Worm (Caenorhabditis elegans): ENCODE measurements around the gene K02D10.4.
A peak's percentile ranks its signal among the peaks of the same experiment; 100 is the strongest.

DNA sequence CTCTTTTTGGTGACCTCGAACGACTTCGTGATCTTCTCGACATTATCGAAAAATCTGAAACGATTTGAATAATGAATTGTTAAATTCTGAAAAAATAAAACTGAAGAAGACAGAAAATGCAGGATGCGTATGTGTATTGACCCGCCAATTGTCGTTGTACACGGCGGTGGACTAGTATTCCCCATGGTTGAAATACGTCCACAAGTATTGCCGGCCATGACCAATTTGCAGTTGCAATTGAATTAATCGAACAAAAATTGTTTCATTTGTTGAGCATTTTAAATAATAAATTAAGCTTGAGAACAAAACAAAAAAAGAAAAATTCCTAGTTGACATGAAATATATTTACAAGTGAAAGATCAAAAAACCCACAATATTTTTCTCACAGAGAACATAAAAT, 49.4 kb upstream of the K02D10.4 start, which contains the start of gene F44E2.3:
- no peak for TF ChIP-seq R02D3.7 (tag; optimal IDR thresholded peaks at IDR 0.05)
- TF ChIP-seq nhr-28 (tag; optimal IDR thresholded peaks at IDR 0.05), result no peak
- peak in 1 of 2 experiments; percentile 44 for TF ChIP-seq lsy-2 (tag; optimal IDR thresholded peaks at IDR 0.05)
- TF ChIP-seq unc-130 (GFP tag; optimal IDR thresholded peaks at IDR 0.05), result no peak
- no peak for TF ChIP-seq F49E8.2 (tag; optimal IDR thresholded peaks at IDR 0.05; ENCODE audit: borderline replicate concordance)
- TF ChIP-seq fos-1 (tag; optimal IDR thresholded peaks at IDR 0.05), result no peak
- TF ChIP-seq ceh-82 (tag; optimal IDR thresholded peaks at IDR 0.05), result no peak
- no peak for TF ChIP-seq snpc-4 (tag; optimal IDR thresholded peaks at IDR 0.05)
- TF ChIP-seq ceh-62 (tag; optimal IDR thresholded peaks at IDR 0.05), result no peak
- no peak for TF ChIP-seq fkh-10 (GFP tag; optimal IDR thresholded peaks at IDR 0.05)
- TF ChIP-seq lin-15B (tag; optimal IDR thresholded peaks at IDR 0.05), result no peak
- TF ChIP-seq mdl-1 (tag; optimal IDR thresholded peaks at IDR 0.05), result no peak

All from whole organism, L4 larva.